Worm (Caenorhabditis elegans) whole organism, L3 larva: ENCODE data around the gene papl-1.

Experiments
- ZK546.5 ChIP-seq: sonication (generic microtip); optimal IDR thresholded peaks from 2 replicates; lab custom pipeline; 2017; ENCODE audit warnings: missing biosample characterization, missing genetic modification characterization
- daf-12 ChIP-seq: fragments of 150-350 bp; optimal IDR thresholded peaks from 2 replicates; lab custom pipeline; 2014; ENCODE audit warnings: missing biosample characterization, missing genetic modification reagents, missing genetic modification characterization
- elt-2 ChIP-seq: sonication (generic microtip); optimal IDR thresholded peaks from 2 replicates; lab custom pipeline; 2016; ENCODE audit warnings: missing genetic modification reagents, mild to moderate bottlenecking, missing genetic modification characterization, missing compliant biosample characterization
- elt-3 ChIP-seq, 3 experiments: fragments of 150-350 bp in 1 of 3; sonication (generic microtip) in 2 of 3; optimal IDR thresholded peaks; 2 replicates in 2 of 3; 4 replicates in 1 of 3; lab custom pipeline; 2014 to 2017; ENCODE audit warnings: missing biosample characterization in 3 of 3, missing genetic modification characterization in 3 of 3
- fos-1 ChIP-seq: fragments of 150-350 bp; optimal IDR thresholded peaks from 2 replicates; lab custom pipeline; 2014; ENCODE audit warnings: missing biosample characterization, missing genetic modification characterization
- mdl-1 ChIP-seq: fragments of 150-350 bp; optimal IDR thresholded peaks from 2 replicates; lab custom pipeline; 2014; ENCODE audit warnings: missing biosample characterization, missing genetic modification characterization
- nhr-11 ChIP-seq: fragments of 150-350 bp; optimal IDR thresholded peaks from 2 replicates; lab custom pipeline; 2014; ENCODE audit warnings: missing biosample characterization, missing genetic modification characterization
- nhr-12 ChIP-seq: fragments of 150-350 bp; optimal IDR thresholded peaks from 2 replicates; lab custom pipeline; 2014; ENCODE audit warnings: missing biosample characterization, missing genetic modification characterization
- nhr-28 ChIP-seq: fragments of 150-350 bp; optimal IDR thresholded peaks from 2 replicates; lab custom pipeline; 2014; ENCODE audit warnings: missing biosample characterization, missing genetic modification characterization
- nhr-43 ChIP-seq: sonication (generic microtip); optimal IDR thresholded peaks from 2 replicates; lab custom pipeline; 2016; ENCODE audit warnings: mild to moderate bottlenecking, missing genetic modification characterization, missing compliant biosample characterization; ENCODE audit not compliant: poor library complexity, severe bottlenecking
- unc-39 ChIP-seq: sonication (generic microtip); optimal IDR thresholded peaks from 4 replicates; lab custom pipeline; 2017; ENCODE audit warnings: missing biosample characterization, missing genetic modification characterization
- unc-62 ChIP-seq: fragments of 150-350 bp; sonication (generic microtip); optimal IDR thresholded peaks from 4 replicates; lab custom pipeline; 2014; ENCODE audit warnings: missing biosample characterization, missing genetic modification reagents, missing genetic modification characterization
- zag-1 ChIP-seq: fragments of 150-350 bp; optimal IDR thresholded peaks from 2 replicates; lab custom pipeline; 2014; ENCODE audit warnings: missing biosample characterization, missing genetic modification characterization

- TF ChIP-seq nhr-28 (tag; lab: Kevin White, UChicago) (no peak), nhr-11 (tag; lab: Kevin White, UChicago) (no peak), fos-1 (tag; lab: Kevin White, UChicago) (no peak), daf-12 (tag; lab: Kevin White, UChicago) (no peak), zag-1 (tag; lab: Kevin White, UChicago) (no peak), elt-3 (tag; optimal IDR thresholded peaks at IDR 0.05; lab: Kevin White, UChicago) (no peak), ZK546.5 (tag; lab: Kevin White, UChicago) (no peak), nhr-12 (tag; lab: Kevin White, UChicago) (no peak), elt-2 (tag; lab: Kevin White, UChicago) (no peak), nhr-43 (no peak), mdl-1 (tag; lab: Kevin White, UChicago) (no peak), unc-39 (tag; lab: Kevin White, UChicago) (no peak), unc-62 (GFP tag; lab: Kevin White, UChicago) (no peak)
Observed at ce11 chrV:12773852-12774251, 14.3 kb upstream of the papl-1 start.
